Fruit fly (Drosophila melanogaster) whole organism, embryonic: ENCODE data around the gene CG18302.

Experiments
- Ada2b ChIP-seq: fragments of 200-800 bp; sonication (Bioruptor generic); IDR thresholded peaks from 2 replicates; pipeline ENCODE4 v1.3.6; 2022; ENCODE audit warnings: missing biosample characterization, missing genetic modification characterization
- Atf3 ChIP-seq: fragments of 200-800 bp; sonication (Bioruptor generic); optimal IDR thresholded peaks from 3 replicates; lab custom pipeline; 2016; ENCODE audit warnings: missing biosample characterization, missing genetic modification characterization
- Atf6 ChIP-seq: fragments of 200-800 bp; sonication (Bioruptor generic); IDR thresholded peaks from 2 replicates; pipeline ENCODE4 v1.3.6; 2022; ENCODE audit warnings: missing biosample characterization, missing genetic modification characterization
- CG10366 ChIP-seq: fragments of 200-800 bp; sonication (Bioruptor generic); IDR thresholded peaks from 2 replicates; pipeline ENCODE4 v1.3.6; 2022; ENCODE audit warnings: missing biosample characterization, missing genetic modification characterization
- CG10565 ChIP-seq: fragments of 200-800 bp; sonication (Bioruptor generic); optimal IDR thresholded peaks from 3 replicates; lab custom pipeline; 2016; ENCODE audit warnings: missing biosample characterization, mild to moderate bottlenecking, missing genetic modification characterization
- CG11085 ChIP-seq: fragments of 200-800 bp; sonication (Bioruptor generic); IDR thresholded peaks from 2 replicates; pipeline ENCODE4 v1.3.6; 2022; ENCODE audit warnings: missing biosample characterization, missing genetic modification characterization
- CG14667 ChIP-seq: fragments of 200-800 bp; sonication (Bioruptor generic); IDR thresholded peaks from 2 replicates; pipeline ENCODE4 v1.3.6; 2022; ENCODE audit warnings: missing biosample characterization, missing genetic modification characterization
- CG1603 ChIP-seq: fragments of 200-800 bp; sonication (Bioruptor generic); optimal IDR thresholded peaks from 2 replicates; lab custom pipeline; 2019; ENCODE audit warnings: missing biosample characterization, mild to moderate bottlenecking, missing genetic modification characterization, moderate library complexity
- CG1647 ChIP-seq: fragments of 200-800 bp; sonication (Bioruptor generic); optimal IDR thresholded peaks from 3 replicates; lab custom pipeline; 2016; ENCODE audit warnings: missing biosample characterization, missing genetic modification characterization
- CG17385 ChIP-seq: fragments of 200-800 bp; sonication (Bioruptor generic); optimal IDR thresholded peaks from 3 replicates; lab custom pipeline; 2018; ENCODE audit warnings: missing biosample characterization, mild to moderate bottlenecking, missing genetic modification characterization
- CG18262 ChIP-seq: fragments of 200-800 bp; optimal IDR thresholded peaks from 3 replicates; lab custom pipeline; 2019; ENCODE audit warnings: missing biosample characterization, mild to moderate bottlenecking, missing genetic modification characterization, moderate library complexity
- CG2199 ChIP-seq: fragments of 200-800 bp; sonication (Bioruptor generic); IDR thresholded peaks from 3 replicates; pipeline ENCODE4 v1.3.6; 2022; ENCODE audit warnings: missing biosample characterization, missing genetic modification characterization
- CG2889 ChIP-seq: fragments of 200-800 bp; sonication (Bioruptor generic); IDR thresholded peaks from 3 replicates; pipeline ENCODE4 v1.3.6; 2022; ENCODE audit warnings: missing biosample characterization, missing genetic modification characterization
- CG31224 ChIP-seq: fragments of 200-800 bp; sonication (Bioruptor generic); IDR thresholded peaks from 2 replicates; pipeline ENCODE4 v1.3.6; 2022; ENCODE audit warnings: missing biosample characterization, missing genetic modification characterization
- CG31388 ChIP-seq: fragments of 200-800 bp; sonication (Bioruptor generic); optimal IDR thresholded peaks from 2 replicates; lab custom pipeline; 2016; ENCODE audit warnings: missing biosample characterization, missing genetic modification characterization
- CG32767 ChIP-seq: fragments of 200-800 bp; sonication (Bioruptor generic); IDR thresholded peaks from 2 replicates; pipeline ENCODE4 v1.3.6; 2022; ENCODE audit warnings: missing biosample characterization, missing genetic modification characterization
- CG3838 ChIP-seq: fragments of 200-800 bp; sonication (Bioruptor generic); optimal IDR thresholded peaks from 3 replicates; lab custom pipeline; 2016; ENCODE audit warnings: missing biosample characterization, missing genetic modification characterization
- CG43689 ChIP-seq: fragments of 200-800 bp; sonication (Bioruptor generic); IDR thresholded peaks from 2 replicates; pipeline ENCODE4 v1.3.6; 2022; ENCODE audit warnings: missing biosample characterization, missing genetic modification characterization
- CG4730 ChIP-seq: fragments of 200-800 bp; sonication (Bioruptor generic); IDR thresholded peaks from 2 replicates; pipeline ENCODE4 v1.3.6; 2022; ENCODE audit warnings: missing biosample characterization, missing genetic modification characterization
- CG5180 ChIP-seq: fragments of 200-800 bp; sonication (Bioruptor generic); optimal IDR thresholded peaks from 3 replicates; lab custom pipeline; 2017; ENCODE audit warnings: missing biosample characterization, missing genetic modification characterization, mild to moderate bottlenecking, moderate library complexity, missing genetic modification reagents
- CG6272 ChIP-seq: fragments of 200-800 bp; sonication (Bioruptor generic); IDR thresholded peaks from 2 replicates; pipeline ENCODE4 v1.3.6; 2022; ENCODE audit warnings: missing biosample characterization, missing genetic modification characterization
- CG7987 ChIP-seq: fragments of 200-800 bp; sonication (Bioruptor generic); optimal IDR thresholded peaks from 2 replicates; lab custom pipeline; 2018; ENCODE audit warnings: missing biosample characterization, mild to moderate bottlenecking, missing genetic modification characterization, moderate library complexity
- CG9215 ChIP-seq: fragments of 200-800 bp; sonication (Bioruptor generic); IDR thresholded peaks from 2 replicates; pipeline ENCODE4 v1.3.6; 2022; ENCODE audit warnings: missing biosample characterization, missing genetic modification characterization
- D19B ChIP-seq: fragments of 200-800 bp; sonication (Bioruptor generic); optimal IDR thresholded peaks from 2 replicates; lab custom pipeline; 2017; ENCODE audit warnings: missing biosample characterization, mild to moderate bottlenecking, missing genetic modification characterization
- Deaf1 ChIP-seq: fragments of 200-800 bp; optimal IDR thresholded peaks from 3 replicates; lab custom pipeline; 2019; ENCODE audit warnings: missing biosample characterization, mild to moderate bottlenecking, missing genetic modification characterization, moderate library complexity
- HLH54F ChIP-seq: fragments of 200-800 bp; sonication (Bioruptor generic); optimal IDR thresholded peaks from 3 replicates; lab custom pipeline; 2016; ENCODE audit warnings: missing biosample characterization, missing genetic modification characterization
- Hey ChIP-seq: fragments of 200-800 bp; sonication (Bioruptor generic); optimal IDR thresholded peaks from 3 replicates; lab custom pipeline; 2018; ENCODE audit warnings: missing biosample characterization, mild to moderate bottlenecking, missing genetic modification characterization
- HmgZ ChIP-seq: fragments of 200-800 bp; sonication (Bioruptor generic); optimal IDR thresholded peaks from 2 replicates; lab custom pipeline; 2018; ENCODE audit warnings: missing biosample characterization, mild to moderate bottlenecking, missing genetic modification characterization
- Kr ChIP-seq: fragments of 200-800 bp; sonication (Bioruptor generic); optimal IDR thresholded peaks from 2 replicates; lab custom pipeline; 2017; ENCODE audit warnings: missing biosample characterization, mild to moderate bottlenecking, missing genetic modification characterization
- NK7.1 ChIP-seq: fragments of 200-800 bp; sonication (Bioruptor generic); optimal IDR thresholded peaks from 3 replicates; lab custom pipeline; 2016; ENCODE audit warnings: missing biosample characterization, missing genetic modification characterization
- Neu2 ChIP-seq: fragments of 200-800 bp; sonication (Bioruptor generic); optimal IDR thresholded peaks from 3 replicates; lab custom pipeline; 2016; ENCODE audit warnings: missing biosample characterization, missing genetic modification characterization, borderline replicate concordance
- Poxn ChIP-seq: fragments of 200-800 bp; sonication (Bioruptor generic); IDR thresholded peaks from 2 replicates; pipeline ENCODE4 v1.3.6; 2022; ENCODE audit warnings: missing biosample characterization, missing genetic modification characterization
- Six4 ChIP-seq: fragments of 200-800 bp; sonication (Bioruptor generic); optimal IDR thresholded peaks from 2 replicates; lab custom pipeline; 2016; ENCODE audit warnings: missing biosample characterization, missing genetic modification characterization
- Taf1 ChIP-seq: fragments of 200-800 bp; sonication (Bioruptor generic); IDR thresholded peaks from 2 replicates; pipeline ENCODE4 v1.3.6; 2022; ENCODE audit warnings: missing biosample characterization, missing genetic modification characterization
- Xbp1 ChIP-seq: fragments of 200-800 bp; sonication (Bioruptor generic); optimal IDR thresholded peaks from 3 replicates; lab custom pipeline; 2016; ENCODE audit warnings: missing biosample characterization, mild to moderate bottlenecking, missing genetic modification characterization
- az2 ChIP-seq: fragments of 200-800 bp; sonication (Bioruptor generic); optimal IDR thresholded peaks from 3 replicates; lab custom pipeline; 2016; ENCODE audit warnings: missing biosample characterization, missing genetic modification characterization
- cato ChIP-seq: fragments of 200-800 bp; sonication (Bioruptor generic); optimal IDR thresholded peaks from 2 replicates; lab custom pipeline; 2016; ENCODE audit warnings: missing biosample characterization, missing genetic modification characterization, borderline replicate concordance
- chm ChIP-seq: fragments of 200-800 bp; sonication (Bioruptor generic); IDR thresholded peaks from 2 replicates; pipeline ENCODE4 v1.3.6; 2022; ENCODE audit warnings: missing biosample characterization, missing genetic modification characterization
- crol ChIP-seq: fragments of 200-800 bp; sonication (Bioruptor generic); IDR thresholded peaks from 2 replicates; pipeline ENCODE4 v1.3.6; 2022; ENCODE audit warnings: missing biosample characterization, missing genetic modification characterization
- dm ChIP-seq: fragments of 200-800 bp; sonication (Bioruptor generic); optimal IDR thresholded peaks from 3 replicates; lab custom pipeline; 2016; ENCODE audit warnings: missing biosample characterization, missing genetic modification characterization
- dmrt11E ChIP-seq: fragments of 200-800 bp; sonication (Bioruptor generic); optimal IDR thresholded peaks from 3 replicates; lab custom pipeline; 2018; ENCODE audit warnings: missing biosample characterization, mild to moderate bottlenecking, missing genetic modification characterization, moderate library complexity
- gsb-n ChIP-seq: fragments of 200-800 bp; sonication (Bioruptor generic); optimal IDR thresholded peaks from 3 replicates; lab custom pipeline; 2018; ENCODE audit warnings: missing biosample characterization, mild to moderate bottlenecking, missing genetic modification characterization
- prd ChIP-seq, 3 experiments: fragments of >200 bp in 2 of 3; fragments of 200-800 bp in 1 of 3; sonication (Bioruptor generic) in 1 of 3; optimal IDR thresholded peaks in 2 of 3; IDR thresholded peaks in 1 of 3; 2 replicates in 2 of 3; 3 replicates in 1 of 3; pipeline versions ENCODE4 v1.3.6 to Lab custom; 2017 to 2022; ENCODE audit warnings: missing biosample characterization in 1 of 3, missing genetic modification characterization in 1 of 3
- pzg ChIP-seq: fragments of 200-800 bp; sonication (Bioruptor generic); optimal IDR thresholded peaks from 3 replicates; lab custom pipeline; 2018; ENCODE audit warnings: missing biosample characterization, mild to moderate bottlenecking, missing genetic modification characterization, moderate library complexity
- salm ChIP-seq: fragments of 200-800 bp; sonication (Bioruptor generic); optimal IDR thresholded peaks from 2 replicates; lab custom pipeline; 2018; ENCODE audit warnings: missing biosample characterization, mild to moderate bottlenecking, missing genetic modification characterization
- slbo ChIP-seq: fragments of 200-800 bp; sonication (Bioruptor generic); IDR thresholded peaks from 2 replicates; pipeline ENCODE4 v1.3.6; 2022; ENCODE audit warnings: missing biosample characterization, missing genetic modification characterization
- sna ChIP-seq: fragments of 200-800 bp; sonication (Bioruptor generic); IDR thresholded peaks from 2 replicates; pipeline ENCODE4 v1.3.6; 2022; ENCODE audit warnings: missing biosample characterization, missing genetic modification characterization; ENCODE audit not compliant: partially characterized antibody
- tio ChIP-seq: fragments of 200-800 bp; sonication (Bioruptor generic); optimal IDR thresholded peaks from 2 replicates; lab custom pipeline; 2017; ENCODE audit warnings: missing biosample characterization, missing genetic modification characterization, inconsistent platforms
- unpg ChIP-seq: fragments of 200-800 bp; sonication (Bioruptor generic); optimal IDR thresholded peaks from 3 replicates; lab custom pipeline; 2018; ENCODE audit warnings: missing biosample characterization, mild to moderate bottlenecking, missing genetic modification characterization, moderate library complexity

CG18302 gene

dm6 chr2L:10526953-10527584 lies 7.1 kb upstream of the CG18302 start, which contains the start of gene Lip4 (continued):
- TF ChIP-seq NK7.1 (GFP tag; lab: Kevin White, UChicago) (peak; percentile 22), CG10565 (no peak), gsb-n (tag; lab: Kevin White, UChicago) (peak; percentile 66), Xbp1 (GFP tag; lab: Kevin White, UChicago) (peak; percentile 77), sna (no peak), CG11085 (GFP tag; lab: Robert Waterston, UW) (peak; percentile 73), az2 (GFP tag; lab: Kevin White, UChicago) (peak; percentile 69), Ada2b (GFP tag; lab: Robert Waterston, UW) (peak; percentile 79), D19B (GFP tag; lab: Kevin White, UChicago) (peak; percentile 49), CG9215 (GFP tag; lab: Robert Waterston, UW) (no peak; the same call in 1 of the 2 replicates), CG14667 (GFP tag; lab: Robert Waterston, UW) (no peak; the same call in 1 of the 2 replicates), prd (optimal IDR thresholded peaks at IDR 0.05; lab: Kevin White, UChicago) (no peak), prd (GFP tag; IDR thresholded peaks at IDR 0.05; lab: Robert Waterston, UW) (peak; percentile 86), Taf1 (no peak; the same call in 1 of the 2 replicates), CG7987 (GFP tag; lab: Kevin White, UChicago) (peak; percentile 47), HmgZ (tag; lab: Kevin White, UChicago) (peak; percentile 58), Deaf1 (tag; lab: Kevin White, UChicago) (peak; percentile 53), tio (GFP tag; lab: Kevin White, UChicago) (peak; percentile 71), cato (peak; percentile 40), CG18262 (tag; lab: Kevin White, UChicago) (peak; percentile 73), Hey (tag; lab: Kevin White, UChicago) (no peak), Atf3 (GFP tag; lab: Kevin White, UChicago) (peak; percentile 19), CG1603 (peak; percentile 82), unpg (peak; percentile 83), salm (peak; percentile 24), Atf6 (no peak; the same call in 1 of the 2 replicates), CG1647 (peak; percentile 41), Kr (GFP tag; lab: Kevin White, UChicago) (no peak), dmrt11E (tag; lab: Kevin White, UChicago) (peak; percentile 73), CG2199 (GFP tag; lab: Robert Waterston, UW) (0 out of 3 replicates have a peak, but pooled peaks have one; percentile 22), CG31388 (GFP tag; lab: Kevin White, UChicago) (peak; percentile 31), dm (GFP tag; lab: Kevin White, UChicago) (no peak), CG4730 (peak; percentile 66; the same call in 1 of the 2 replicates), CG10366 (GFP tag; lab: Robert Waterston, UW) (peak; percentile 76), CG17385 (peak; percentile 70), CG5180 (peak; percentile 67), CG43689 (GFP tag; lab: Robert Waterston, UW) (peak; percentile 53; the same call in 1 of the 2 replicates), CG6272 (GFP tag; lab: Robert Waterston, UW) (peak; percentile 38; the same call in 1 of the 2 replicates), chm (GFP tag; lab: Robert Waterston, UW) (no peak), pzg (GFP tag; lab: Kevin White, UChicago) (no peak), slbo (GFP tag; lab: Robert Waterston, UW) (peak; percentile 83), CG31224 (GFP tag; lab: Robert Waterston, UW) (peak; percentile 46), crol (no peak; the same call in 1 of the 2 replicates), CG3838 (GFP tag; lab: Kevin White, UChicago) (no peak), Neu2 (GFP tag; lab: Kevin White, UChicago) (no peak), Poxn (GFP tag; lab: Robert Waterston, UW) (0 out of 2 replicates have a peak, but pooled peaks have one; percentile 14), CG32767 (GFP tag; lab: Robert Waterston, UW) (peak; percentile 82), HLH54F (GFP tag; lab: Kevin White, UChicago) (peak; percentile 41), CG2889 (GFP tag; lab: Robert Waterston, UW) (0 out of 3 replicates have a peak, but pooled peaks have one; percentile 10), Six4 (peak; percentile 19)
